Worm (Caenorhabditis elegans): ENCODE measurements around the gene PDB1.1.
A peak's percentile ranks its signal among the peaks of the same experiment; 100 is the strongest.

PDB1.1 gene

ce11 chrX:7583930-7584329 lies 25.0 kb upstream of the PDB1.1 start:
- TF ChIP-seq C34F6.9 (tag; optimal IDR thresholded peaks at IDR 0.05) (no peak), mab-5 (tag; optimal IDR thresholded peaks at IDR 0.05) (no peak), elt-1 (tag; optimal IDR thresholded peaks at IDR 0.05) (no peak), sma-3 (GFP tag; optimal IDR thresholded peaks at IDR 0.05) (peak; percentile 10), lsy-2 (tag; optimal IDR thresholded peaks at IDR 0.05) (no peak), nhr-129 (tag; optimal IDR thresholded peaks at IDR 0.05) (peak; percentile 9), nhr-10 (tag; optimal IDR thresholded peaks at IDR 0.05) (no peak), ceh-16 (tag; optimal IDR thresholded peaks at IDR 0.05) (no peak), gmeb-1 (tag; optimal IDR thresholded peaks at IDR 0.05) (no peak), lin-13 (GFP tag; optimal IDR thresholded peaks at IDR 0.05) (no peak), sma-9 (GFP tag; optimal IDR thresholded peaks at IDR 0.05) (peak; percentile 19), sma-9 (tag; optimal IDR thresholded peaks at IDR 0.05) (no peak), nhr-12 (tag; optimal IDR thresholded peaks at IDR 0.05) (no peak), ama-1 (optimal IDR thresholded peaks at IDR 0.05) (no peak), snpc-4 (tag; optimal IDR thresholded peaks at IDR 0.05) (no peak)

DNA sequence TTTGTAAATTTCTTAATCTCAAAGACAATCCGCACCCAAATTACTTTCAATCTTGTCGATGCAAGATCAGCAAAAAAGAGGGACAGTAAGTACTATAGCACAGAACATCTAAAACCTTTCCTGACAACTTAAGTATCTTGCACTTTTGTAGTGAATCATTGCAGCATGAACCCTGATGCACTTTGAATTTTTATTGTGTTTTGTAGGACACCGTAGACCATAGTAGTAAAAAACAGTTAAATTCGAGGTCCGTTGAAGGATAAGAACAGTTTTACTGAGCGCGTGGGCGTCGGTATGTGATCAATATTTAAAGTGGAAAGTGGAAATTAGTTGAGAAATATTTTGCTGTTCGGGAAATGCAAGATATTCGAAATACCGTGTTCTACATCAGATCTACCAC lies 23.3 kb upstream of the PDB1.1 start:
- no peak for TF ChIP-seq egl-27 (tag; optimal IDR thresholded peaks at IDR 0.05)
- TF ChIP-seq sem-4 (tag; optimal IDR thresholded peaks at IDR 0.05) = no peak
- no peak for TF ChIP-seq nhr-10 (tag; optimal IDR thresholded peaks at IDR 0.05)
- TF ChIP-seq sma-3 (GFP tag; optimal IDR thresholded peaks at IDR 0.05) = no peak
- TF ChIP-seq elt-3 (tag; optimal IDR thresholded peaks at IDR 0.05) = no peak
- TF ChIP-seq R02D3.7 (tag; optimal IDR thresholded peaks at IDR 0.05) = no peak
- TF ChIP-seq nhr-25 (tag; optimal IDR thresholded peaks at IDR 0.05) = no peak
- no peak for TF ChIP-seq peb-1 (tag; optimal IDR thresholded peaks at IDR 0.05)
- TF ChIP-seq dmd-4 (tag; optimal IDR thresholded peaks at IDR 0.05) = no peak

- TF ChIP-seq unc-55 (GFP tag; optimal IDR thresholded peaks at IDR 0.05) (no peak), mdl-1 (tag; optimal IDR thresholded peaks at IDR 0.05) (peak; percentile 41 to 63), nhr-23 (tag; optimal IDR thresholded peaks at IDR 0.05) (no peak), lsy-2 (tag; optimal IDR thresholded peaks at IDR 0.05) (no peak), dmd-4 (tag; optimal IDR thresholded peaks at IDR 0.05) (no peak), F13H6.1 (tag; optimal IDR thresholded peaks at IDR 0.05) (peak; percentile 4), elt-3 (tag; optimal IDR thresholded peaks at IDR 0.05) (no peak), peb-1 (tag; optimal IDR thresholded peaks at IDR 0.05) (no peak), nhr-10 (tag; optimal IDR thresholded peaks at IDR 0.05) (no peak), nhr-77 (tag; optimal IDR thresholded peaks at IDR 0.05) (no peak), zag-1 (tag; optimal IDR thresholded peaks at IDR 0.05) (peak; percentile 18), ceh-16 (tag; optimal IDR thresholded peaks at IDR 0.05) (no peak), nhr-6 (tag; optimal IDR thresholded peaks at IDR 0.05) (no peak), fos-1 (tag; optimal IDR thresholded peaks at IDR 0.05) (peak; percentile 35), R02D3.7 (tag; optimal IDR thresholded peaks at IDR 0.05) (no peak), egl-27 (tag; optimal IDR thresholded peaks at IDR 0.05) (no peak), gmeb-1 (tag; optimal IDR thresholded peaks at IDR 0.05) (peak; percentile 30), sma-9 (GFP tag; optimal IDR thresholded peaks at IDR 0.05) (peak; percentile 61), sma-9 (tag; optimal IDR thresholded peaks at IDR 0.05) (no peak), crh-2 (tag; optimal IDR thresholded peaks at IDR 0.05) (peak; percentile 57)
Observed at ce11 chrX:7578308-7578707, 19.4 kb upstream of the PDB1.1 start.

DNA sequence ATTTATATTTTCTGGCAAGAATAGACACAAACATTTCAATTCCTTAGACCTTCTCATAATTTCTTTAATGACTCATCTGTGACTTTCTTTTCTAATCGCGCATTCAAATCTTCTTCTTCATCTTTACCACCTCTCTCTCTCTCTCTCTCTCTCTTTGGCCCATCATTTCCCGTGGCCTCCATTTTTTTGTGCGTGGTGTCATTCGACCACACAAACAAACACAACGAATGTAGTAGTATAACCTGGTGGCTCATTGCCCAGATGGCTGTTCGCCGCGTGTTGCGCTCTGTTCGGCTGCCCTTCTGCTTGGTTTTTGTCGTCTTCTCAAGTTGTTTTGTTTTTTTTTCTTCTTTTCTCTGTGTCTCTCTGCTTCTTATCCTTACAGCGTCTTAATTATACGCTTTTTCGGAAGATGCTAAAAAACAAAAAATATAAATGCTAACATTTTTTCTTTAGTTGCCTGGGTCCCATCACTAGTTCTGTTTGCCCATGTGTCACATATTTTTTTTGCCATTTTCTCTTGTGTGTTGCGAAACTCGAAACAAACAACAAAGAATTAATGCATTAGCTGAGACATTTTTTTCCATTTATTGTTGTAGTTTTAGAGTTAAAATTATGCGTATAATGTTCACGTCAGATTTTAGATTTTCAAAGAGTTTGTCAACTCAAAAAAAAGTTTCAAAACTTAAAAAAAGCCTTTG lies 18.7 kb upstream of the PDB1.1 start:
- no peak for TF ChIP-seq nhr-21 (tag; optimal IDR thresholded peaks at IDR 0.05)
- TF ChIP-seq lsy-2 (tag; optimal IDR thresholded peaks at IDR 0.05) = peak in 1 of 2 experiments; percentile 2
- peak; percentile 4 for TF ChIP-seq sma-3 (GFP tag; optimal IDR thresholded peaks at IDR 0.05)
- no peak for TF ChIP-seq nhr-6 (tag; optimal IDR thresholded peaks at IDR 0.05)
- peak; percentile 27 for TF ChIP-seq sem-4 (tag; optimal IDR thresholded peaks at IDR 0.05)
- peak; percentile 36 for TF ChIP-seq fos-1 (tag; optimal IDR thresholded peaks at IDR 0.05)
- TF ChIP-seq unc-55 (GFP tag; optimal IDR thresholded peaks at IDR 0.05) = no peak
- peak; percentile 27 for TF ChIP-seq ceh-16 (tag; optimal IDR thresholded peaks at IDR 0.05)
- TF ChIP-seq nhr-25 (tag; optimal IDR thresholded peaks at IDR 0.05) = peak; percentile 50
- no peak for TF ChIP-seq ztf-11 (tag; optimal IDR thresholded peaks at IDR 0.05)
- peak; percentile 14 for TF ChIP-seq nhr-129 (tag; optimal IDR thresholded peaks at IDR 0.05)
- TF ChIP-seq blmp-1 (tag; optimal IDR thresholded peaks at IDR 0.05; ENCODE audit: insufficient read depth) = peak; percentile 5
- no peak for TF ChIP-seq alr-1 (tag; optimal IDR thresholded peaks at IDR 0.05)

All from whole organism, L2 larva.